Worm (Caenorhabditis elegans) whole organism, L3 larva: ENCODE data around the gene F11C7.2.

ENCODE experiments used
- elt-1 ChIP-seq: fragments of 150-350 bp; optimal IDR thresholded peaks from 2 replicates; lab custom pipeline; 2014; ENCODE audit warnings: missing biosample characterization, missing genetic modification characterization
- elt-2 ChIP-seq: sonication (generic microtip); optimal IDR thresholded peaks from 2 replicates; lab custom pipeline; 2016; ENCODE audit warnings: missing genetic modification reagents, mild to moderate bottlenecking, missing genetic modification characterization, missing compliant biosample characterization
- fos-1 ChIP-seq: fragments of 150-350 bp; optimal IDR thresholded peaks from 2 replicates; lab custom pipeline; 2014; ENCODE audit warnings: missing biosample characterization, missing genetic modification characterization
- mdl-1 ChIP-seq: fragments of 150-350 bp; optimal IDR thresholded peaks from 2 replicates; lab custom pipeline; 2014; ENCODE audit warnings: missing biosample characterization, missing genetic modification characterization
- mml-1 ChIP-seq: fragments of 150-350 bp; sonication (generic microtip); optimal IDR thresholded peaks from 3 replicates; lab custom pipeline; 2014; ENCODE audit warnings: missing biosample characterization, missing genetic modification characterization
- nhr-12 ChIP-seq: fragments of 150-350 bp; optimal IDR thresholded peaks from 2 replicates; lab custom pipeline; 2014; ENCODE audit warnings: missing biosample characterization, missing genetic modification characterization
- nhr-237 ChIP-seq: fragments of 150-350 bp; optimal IDR thresholded peaks from 2 replicates; lab custom pipeline; 2014; ENCODE audit warnings: missing biosample characterization, missing genetic modification characterization
- skn-1 ChIP-seq: fragments of 150-350 bp; optimal IDR thresholded peaks from 2 replicates; lab custom pipeline; 2014; ENCODE audit warnings: missing biosample characterization, missing genetic modification characterization
- zag-1 ChIP-seq: fragments of 150-350 bp; optimal IDR thresholded peaks from 2 replicates; lab custom pipeline; 2014; ENCODE audit warnings: missing biosample characterization, missing genetic modification characterization
- ztf-4 ChIP-seq: fragments of 150-350 bp; optimal IDR thresholded peaks from 2 replicates; lab custom pipeline; 2014; ENCODE audit warnings: missing biosample characterization, missing genetic modification characterization

ce11 chrX:17384343-17384742 lies 12.3 kb upstream of the F11C7.2 start:
- TF ChIP-seq nhr-237 (tag; lab: Kevin White, UChicago) (no peak), nhr-12 (no peak), elt-1 (tag; lab: Kevin White, UChicago) (no peak), mml-1 (tag; lab: Kevin White, UChicago) (no peak), skn-1 (tag; lab: Kevin White, UChicago) (no peak), ztf-4 (tag; lab: Kevin White, UChicago) (no peak), elt-2 (tag; lab: Kevin White, UChicago) (no peak), fos-1 (tag; lab: Kevin White, UChicago) (no peak), zag-1 (tag; lab: Kevin White, UChicago) (no peak), mdl-1 (tag; lab: Kevin White, UChicago) (no peak)
